Fruit fly (Drosophila melanogaster): ENCODE measurements around the gene Ets96B.

Ets96B gene

dm6 chr3R:24787042-24787565 is 750 bp upstream of the Ets96B start, which contains the start of gene CG5805 (continued):
- TF ChIP-seq bsh (GFP tag; optimal IDR thresholded peaks at IDR 0.05), result peak in 1 of 2 experiments; percentile 72
- peak; percentile 64 for TF ChIP-seq pita (GFP tag; optimal IDR thresholded peaks at IDR 0.05)
- peak; percentile 66 for TF ChIP-seq CG1647 (GFP tag; optimal IDR thresholded peaks at IDR 0.05)
- no peak for TF ChIP-seq chinmo (GFP tag; IDR thresholded peaks at IDR 0.05; ENCODE audit: partially characterized antibody)
- no peak for TF ChIP-seq CG4360 (GFP tag; IDR thresholded peaks at IDR 0.05)
- TF ChIP-seq Aef1 (GFP tag; IDR thresholded peaks at IDR 0.05), result peak; percentile 19; the same call in 1 of the 3 replicates
- peak; percentile 96 for TF ChIP-seq MESR4 (GFP tag; optimal IDR thresholded peaks at IDR 0.05)
- TF ChIP-seq klu (GFP tag; IDR thresholded peaks at IDR 0.05), result peak; percentile 54; the same call in 1 of the 2 replicates
- peak; percentile 66; the same call in 1 of the 2 replicates for TF ChIP-seq Ada2b (GFP tag; IDR thresholded peaks at IDR 0.05)
- TF ChIP-seq gsb-n (tag; optimal IDR thresholded peaks at IDR 0.05), result peak; percentile 55
- no peak for TF ChIP-seq Poxn (GFP tag; IDR thresholded peaks at IDR 0.05)
- peak; percentile 18; the same call in 1 of the 2 replicates for TF ChIP-seq ro (GFP tag; IDR thresholded peaks at IDR 0.05)
- TF ChIP-seq btn (GFP tag; optimal IDR thresholded peaks at IDR 0.05), result peak; percentile 37
- TF ChIP-seq ttk (GFP tag; IDR thresholded peaks at IDR 0.05), result peak; percentile 81
- no peak; the same call in 2 of the 3 replicates for TF ChIP-seq croc (GFP tag; conservative IDR thresholded peaks at IDR 0.05)
- TF ChIP-seq CG5180 (GFP tag; optimal IDR thresholded peaks at IDR 0.05), result peak; percentile 56
- TF ChIP-seq CG14050 (GFP tag; IDR thresholded peaks at IDR 0.05), result peak; percentile 80
- 0 out of 2 replicates have a peak, but pooled peaks have one; percentile 22 for TF ChIP-seq sna (GFP tag; IDR thresholded peaks at IDR 0.05; ENCODE audit: partially characterized antibody)
- peak; percentile 66 for TF ChIP-seq fu2 (GFP tag; optimal IDR thresholded peaks at IDR 0.05)
- TF ChIP-seq Atf6 (GFP tag; IDR thresholded peaks at IDR 0.05), result peak; percentile 80
- TF ChIP-seq Sox100B (GFP tag; optimal IDR thresholded peaks at IDR 0.05), result no peak
- no peak; the same call in 1 of the 2 replicates for TF ChIP-seq amos (GFP tag; IDR thresholded peaks at IDR 0.05; ENCODE audit: partially characterized antibody)
- peak; percentile 58 for TF ChIP-seq CG7556 (GFP tag; optimal IDR thresholded peaks at IDR 0.05)
- TF ChIP-seq D19B (GFP tag; optimal IDR thresholded peaks at IDR 0.05), result peak; percentile 74
- peak; percentile 99 for TF ChIP-seq Ets65A (GFP tag)
- peak; percentile 52 for TF ChIP-seq ac (GFP tag; optimal IDR thresholded peaks at IDR 0.05)
- TF ChIP-seq gt (GFP tag; IDR thresholded peaks at IDR 0.05), result peak; percentile 53; the same call in 1 of the 2 replicates
- peak in 1 of 2 experiments; percentile 36 for TF ChIP-seq Eip74EF (GFP tag; optimal IDR thresholded peaks at IDR 0.05)
- TF ChIP-seq Awh (GFP tag; IDR thresholded peaks at IDR 0.05), result peak; percentile 79
- no peak for TF ChIP-seq Hmx (GFP tag; optimal IDR thresholded peaks at IDR 0.05)
- peak; percentile 56 for TF ChIP-seq cwo (GFP tag; optimal IDR thresholded peaks at IDR 0.05)
- no peak for TF ChIP-seq HLHmδ (GFP tag; optimal IDR thresholded peaks at IDR 0.05)
- peak; percentile 89 for TF ChIP-seq ken (GFP tag; IDR thresholded peaks at IDR 0.05)
- TF ChIP-seq Scr (GFP tag; IDR thresholded peaks at IDR 0.05; ENCODE audit: partially characterized antibody), result peak; percentile 21; the same call in 1 of the 2 replicates
- no peak for TF ChIP-seq nom (GFP tag; optimal IDR thresholded peaks at IDR 0.05)
- TF ChIP-seq CG6654 (GFP tag; optimal IDR thresholded peaks at IDR 0.05), result peak; percentile 64
- TF ChIP-seq prd (optimal IDR thresholded peaks at IDR 0.05), result no peak
- TF ChIP-seq prd (GFP tag; IDR thresholded peaks at IDR 0.05), result peak; percentile 65; the same call in 2 of the 3 replicates
- TF ChIP-seq D (optimal IDR thresholded peaks at IDR 0.05), result no peak
- peak; percentile 79 for TF ChIP-seq D (GFP tag; optimal IDR thresholded peaks at IDR 0.05)
- TF ChIP-seq CG12659 (GFP tag; optimal IDR thresholded peaks at IDR 0.05), result peak; percentile 92
- peak; percentile 93 for TF ChIP-seq NfI (GFP tag; optimal IDR thresholded peaks at IDR 0.05)
- peak; percentile 74 for TF ChIP-seq CG2875 (GFP tag; optimal IDR thresholded peaks at IDR 0.05)
- peak; percentile 45 for TF ChIP-seq Dp (GFP tag; optimal IDR thresholded peaks at IDR 0.05)
- TF ChIP-seq Optix (GFP tag; IDR thresholded peaks at IDR 0.05), result peak; percentile 71; the same call in 2 of the 3 replicates
- peak; percentile 90 for TF ChIP-seq MTF-1 (GFP tag; optimal IDR thresholded peaks at IDR 0.05; ENCODE audit: borderline replicate concordance)
- TF ChIP-seq yki (optimal IDR thresholded peaks at IDR 0.05), result no peak
- TF ChIP-seq CG11093 (GFP tag; IDR thresholded peaks at IDR 0.05), result peak; percentile 14; the same call in 1 of the 3 replicates
- peak; percentile 81 for TF ChIP-seq Xbp1 (GFP tag; optimal IDR thresholded peaks at IDR 0.05)
